Worm (Caenorhabditis elegans) whole organism, L3 larva: ENCODE measurements around the gene C04G2.10.
A peak's percentile ranks its signal among the peaks of the same experiment; 100 is the strongest.

ENCODE experiments used
- ama-1 ChIP-seq: fragments of 150-350 bp; optimal IDR thresholded peaks from 2 replicates; lab custom pipeline; 2018
- daf-12 ChIP-seq: fragments of 150-350 bp; optimal IDR thresholded peaks from 2 replicates; lab custom pipeline; 2014; ENCODE audit warnings: missing biosample characterization, missing genetic modification reagents, missing genetic modification characterization
- elt-2 ChIP-seq: sonication (generic microtip); optimal IDR thresholded peaks from 2 replicates; lab custom pipeline; 2016; ENCODE audit warnings: missing genetic modification reagents, mild to moderate bottlenecking, missing genetic modification characterization, missing compliant biosample characterization
- elt-3 ChIP-seq, 3 experiments: fragments of 150-350 bp in 1 of 3; sonication (generic microtip) in 2 of 3; optimal IDR thresholded peaks; 2 replicates in 2 of 3; 4 replicates in 1 of 3; lab custom pipeline; 2014 to 2017; ENCODE audit warnings: missing biosample characterization in 3 of 3, missing genetic modification characterization in 3 of 3
- mml-1 ChIP-seq: fragments of 150-350 bp; sonication (generic microtip); optimal IDR thresholded peaks from 3 replicates; lab custom pipeline; 2014; ENCODE audit warnings: missing biosample characterization, missing genetic modification characterization
- nhr-11 ChIP-seq: fragments of 150-350 bp; optimal IDR thresholded peaks from 2 replicates; lab custom pipeline; 2014; ENCODE audit warnings: missing biosample characterization, missing genetic modification characterization
- nhr-28 ChIP-seq: fragments of 150-350 bp; optimal IDR thresholded peaks from 2 replicates; lab custom pipeline; 2014; ENCODE audit warnings: missing biosample characterization, missing genetic modification characterization
- pha-4 ChIP-seq: fragments of 150-350 bp; optimal IDR thresholded peaks from 2 replicates; lab custom pipeline; 2014; ENCODE audit warnings: missing biosample characterization, missing genetic modification reagents, missing genetic modification characterization
- ztf-11 ChIP-seq: fragments of 150-350 bp; optimal IDR thresholded peaks from 2 replicates; lab custom pipeline; 2014; ENCODE audit warnings: missing biosample characterization, missing genetic modification characterization

DNA sequence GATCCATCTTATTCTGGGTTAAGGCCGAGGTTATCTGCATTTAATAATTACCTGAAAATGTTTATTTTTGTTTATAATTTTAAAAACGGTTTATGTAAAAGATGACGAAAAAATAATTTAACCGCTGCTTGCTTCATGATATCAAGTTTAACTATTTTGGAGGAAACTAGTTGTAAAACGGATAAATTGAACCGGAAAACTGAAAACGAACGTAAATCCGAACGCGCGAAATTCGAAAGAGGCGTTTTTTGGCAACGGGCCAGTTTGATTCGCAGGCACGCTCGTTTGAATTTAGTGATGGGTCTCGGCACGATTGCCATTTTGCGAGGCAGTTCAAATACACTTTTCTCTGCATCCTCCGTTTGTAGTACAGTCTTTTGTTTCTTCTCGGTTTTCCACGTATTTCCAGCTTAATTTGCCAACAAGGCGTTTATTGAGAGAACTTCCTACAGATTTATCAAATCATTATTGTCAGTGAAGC is 13.7 kb downstream of the C04G2.10 start, which contains the start of the genes gtbp-1 and K08F4.3:
- TF ChIP-seq daf-12 (tag; lab: Kevin White, UChicago) (no peak), elt-2 (peak; percentile 46), pha-4 (tag; lab: Kevin White, UChicago) (peak; percentile 88), nhr-28 (tag; lab: Kevin White, UChicago) (no peak), ama-1 (lab: Kevin White, UChicago) (peak; percentile 23), ztf-11 (tag; lab: Kevin White, UChicago) (no peak), elt-3 (tag; optimal IDR thresholded peaks at IDR 0.05; lab: Kevin White, UChicago) (peak in 1 of 3 experiments; percentile 12), nhr-11 (no peak), mml-1 (no peak)
